Worm (Caenorhabditis elegans): ENCODE measurements around the gene npr-12.

Gene npr-12

DNA sequence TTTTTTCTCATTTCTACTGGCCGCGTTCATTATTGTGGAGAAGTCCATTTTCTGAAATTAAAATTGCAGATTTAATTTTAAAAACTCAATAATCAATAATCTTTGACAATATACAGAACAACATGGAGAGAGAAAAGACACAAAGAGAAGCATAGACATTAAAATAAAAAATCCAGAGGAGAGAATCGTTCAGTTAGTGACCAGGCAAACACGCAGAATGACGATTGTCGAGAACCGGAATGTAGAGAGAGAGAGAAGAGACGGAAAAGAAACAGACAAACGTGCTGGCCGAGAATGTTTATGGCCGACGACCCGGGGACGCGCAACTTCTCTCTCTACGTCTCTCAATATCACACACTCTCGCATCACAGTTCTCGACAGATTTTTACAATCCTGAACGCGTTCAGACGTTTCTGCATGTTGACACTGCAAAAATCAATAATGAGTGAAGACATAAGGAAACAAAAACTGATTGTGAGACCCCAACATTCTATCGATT lies 49.8 kb downstream of the npr-12 start, which contains the start of the genes T05A12.3 and T05A12.4:
T05A12.3 (minus strand) TSS at position 51 of the 499 bp plus-strand sequence.
T05A12.4 (plus strand) TSS at position 348 of the 499 bp plus-strand sequence.
- peak; percentile 39 for TF ChIP-seq ceh-28 (tag; optimal IDR thresholded peaks at IDR 0.05)
- TF ChIP-seq ctbp-1 (GFP tag; IDR thresholded peaks at IDR 0.05): no peak
- TF ChIP-seq hlh-30 (tag; optimal IDR thresholded peaks at IDR 0.05; ENCODE audit: insufficient read depth): no peak
- TF ChIP-seq nhr-6 (tag; optimal IDR thresholded peaks at IDR 0.05): peak; percentile 44
- TF ChIP-seq unc-130 (GFP tag; optimal IDR thresholded peaks at IDR 0.05): peak; percentile 86
- 0 out of 2 replicates have a peak, but pooled peaks have one; percentile 21 for TF ChIP-seq dmd-9 (GFP tag; IDR thresholded peaks at IDR 0.05)
- TF ChIP-seq mxl-3 (GFP tag; optimal IDR thresholded peaks at IDR 0.05): peak; percentile 78
- TF ChIP-seq daf-19 (GFP tag; conservative IDR thresholded peaks at IDR 0.05): no peak
- TF ChIP-seq nhr-48 (tag; optimal IDR thresholded peaks at IDR 0.05): peak; percentile 24
- TF ChIP-seq dmd-6 (GFP tag; IDR thresholded peaks at IDR 0.05): peak; percentile 46
- TF ChIP-seq snpc-1.2 (GFP tag; IDR thresholded peaks at IDR 0.05): peak; percentile 91

DNA sequence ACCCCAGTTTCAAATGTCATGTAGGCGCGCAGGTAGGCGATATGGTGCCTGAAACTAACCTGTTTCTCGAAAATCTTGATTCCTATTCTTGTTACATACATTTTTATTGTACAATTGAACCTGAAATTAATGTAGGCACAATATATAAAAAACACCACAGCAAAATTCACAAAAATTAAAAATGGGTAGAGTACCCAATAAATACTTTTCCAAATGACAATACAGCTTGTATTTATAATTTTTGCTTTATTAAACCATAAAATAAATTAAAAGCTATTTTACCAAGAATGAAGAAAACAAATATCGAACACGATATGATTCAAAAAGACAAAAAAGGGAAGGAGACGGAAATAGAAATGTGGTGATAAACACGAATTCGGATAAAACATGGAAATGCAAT lies 54.1 kb downstream of the npr-12 start, which contains the start of gene tre-2:
tre-2 (minus strand) TSS at position 101 of the 400 bp plus-strand sequence.
- TF ChIP-seq dmd-6 (GFP tag; IDR thresholded peaks at IDR 0.05) (no peak), mdt-29 (GFP tag; IDR thresholded peaks at IDR 0.05) (no peak), saeg-2 (GFP tag; IDR thresholded peaks at IDR 0.05) (no peak), duxl-1 (tag; optimal IDR thresholded peaks at IDR 0.05; ENCODE audit: poor library complexity) (no peak), madf-9 (GFP tag; conservative IDR thresholded peaks at IDR 0.05) (no peak), zfp-3 (GFP tag; conservative IDR thresholded peaks at IDR 0.05) (no peak), vab-7 (GFP tag; IDR thresholded peaks at IDR 0.05) (no peak), fkh-10 (GFP tag; optimal IDR thresholded peaks at IDR 0.05) (no peak), ztf-7 (tag; optimal IDR thresholded peaks at IDR 0.05) (no peak), sdz-12 (GFP tag; optimal IDR thresholded peaks at IDR 0.05) (no peak), T26A8.4 (GFP tag; IDR thresholded peaks at IDR 0.05) (no peak), nhr-41 (GFP tag; IDR thresholded peaks at IDR 0.05) (no peak), lin-29 (GFP tag; IDR thresholded peaks at IDR 0.05) (no peak), F10B5.3 (tag; optimal IDR thresholded peaks at IDR 0.05) (no peak), lir-3 (tag; optimal IDR thresholded peaks at IDR 0.05) (no peak)

ce11 chrIV:6881183-6881582 lies 56.3 kb downstream of the npr-12 start:
- peak; percentile 47 for TF ChIP-seq nhr-28 (tag; optimal IDR thresholded peaks at IDR 0.05)
- no peak for TF ChIP-seq mdt-29 (GFP tag; IDR thresholded peaks at IDR 0.05)
- no peak for TF ChIP-seq spr-3 (GFP tag; optimal IDR thresholded peaks at IDR 0.05)
- no peak for TF ChIP-seq T26A8.4 (GFP tag; IDR thresholded peaks at IDR 0.05)
- TF ChIP-seq ctbp-1 (GFP tag; IDR thresholded peaks at IDR 0.05): peak; percentile 36; the same call in 1 of the 2 replicates
- no peak for TF ChIP-seq fos-1 (tag; optimal IDR thresholded peaks at IDR 0.05)
- peak in 1 of 2 experiments; percentile 53 for TF ChIP-seq mdl-1 (tag; optimal IDR thresholded peaks at IDR 0.05)
- TF ChIP-seq nhr-77 (tag; optimal IDR thresholded peaks at IDR 0.05): no peak
- no peak for TF ChIP-seq nhr-102 (tag; optimal IDR thresholded peaks at IDR 0.05)
- TF ChIP-seq unc-62 (GFP tag; optimal IDR thresholded peaks at IDR 0.05 in 1 of 2): no peak
- TF ChIP-seq unc-62 (tag; optimal IDR thresholded peaks at IDR 0.05): no peak
- peak; percentile 7; the same call in 1 of the 2 replicates for TF ChIP-seq pha-4 (GFP tag; IDR thresholded peaks at IDR 0.05)
- peak; percentile 38 for TF ChIP-seq pha-4 (tag; optimal IDR thresholded peaks at IDR 0.05)
- peak; percentile 55 for TF ChIP-seq nhr-11 (tag; optimal IDR thresholded peaks at IDR 0.05)
- peak; percentile 31 for TF ChIP-seq mes-2 (tag; optimal IDR thresholded peaks at IDR 0.05; ENCODE audit: poor library complexity, severe bottlenecking)
- no peak for TF ChIP-seq lin-13 (GFP tag; optimal IDR thresholded peaks at IDR 0.05)
- TF ChIP-seq daf-12 (tag; optimal IDR thresholded peaks at IDR 0.05): no peak
- TF ChIP-seq lin-39 (tag; optimal IDR thresholded peaks at IDR 0.05): no peak
- peak; percentile 77 for TF ChIP-seq dmd-6 (GFP tag; IDR thresholded peaks at IDR 0.05)
- no peak for TF ChIP-seq dpl-1 (GFP tag; optimal IDR thresholded peaks at IDR 0.05)
- TF ChIP-seq vab-7 (GFP tag; IDR thresholded peaks at IDR 0.05): no peak
- TF ChIP-seq lin-1 (GFP tag; IDR thresholded peaks at IDR 0.05): no peak
- peak; percentile 12 for TF ChIP-seq dve-1 (tag; optimal IDR thresholded peaks at IDR 0.05; ENCODE audit: insufficient read depth)
- TF ChIP-seq mep-1 (tag; optimal IDR thresholded peaks at IDR 0.05): peak; percentile 69
- peak; percentile 85 for TF ChIP-seq hlh-11 (tag; optimal IDR thresholded peaks at IDR 0.05)
- no peak for TF ChIP-seq attf-4 (tag; optimal IDR thresholded peaks at IDR 0.05)
- TF ChIP-seq hlh-30 (tag; optimal IDR thresholded peaks at IDR 0.05; ENCODE audit: insufficient read depth): peak; percentile 62
- no peak for TF ChIP-seq set-16 (GFP tag; IDR thresholded peaks at IDR 0.05)
- TF ChIP-seq nhr-42 (GFP tag; IDR thresholded peaks at IDR 0.05): no peak
